Fruit fly (Drosophila melanogaster): Measurements from ENCODE around the gene Fgop2.

The Fgop2 gene

DNA sequence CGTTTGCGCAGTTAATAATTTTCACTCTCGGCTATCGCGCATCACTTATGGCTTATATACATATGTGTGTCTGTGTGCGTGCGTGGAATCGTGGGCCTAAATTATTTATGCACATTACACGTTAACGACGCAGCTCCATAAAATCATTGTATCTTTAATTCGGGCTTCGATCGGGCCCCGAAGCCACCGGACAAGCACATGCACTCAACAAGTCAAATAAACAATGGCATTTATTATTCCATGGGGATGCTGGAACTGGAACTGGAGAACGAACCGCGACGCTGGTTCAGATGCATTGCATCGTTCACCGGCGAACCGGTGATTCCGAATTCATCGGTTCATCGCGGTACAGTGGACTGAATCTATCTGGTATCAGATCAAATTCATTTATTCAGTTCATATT lies 3.5 kb upstream of the Fgop2 start, which contains the start of gene ihog:
Gene ihog, minus strand, starts transcription at position 269 of the 403 bp plus-strand sequence.
- peak; percentile 8 for TF ChIP-seq CG34367 (tag; optimal IDR thresholded peaks at IDR 0.05)
- no peak for TF ChIP-seq CG8159 (tag; optimal IDR thresholded peaks at IDR 0.05)
- TF ChIP-seq EcR (GFP tag; optimal IDR thresholded peaks at IDR 0.05) = peak; percentile 58
- peak; percentile 42; the same call in 1 of the 2 replicates for TF ChIP-seq CG12605 (GFP tag; IDR thresholded peaks at IDR 0.05)
- no peak for TF ChIP-seq D1 (tag; optimal IDR thresholded peaks at IDR 0.05)
- TF ChIP-seq CG15710 (tag; optimal IDR thresholded peaks at IDR 0.05) = no peak

DNA sequence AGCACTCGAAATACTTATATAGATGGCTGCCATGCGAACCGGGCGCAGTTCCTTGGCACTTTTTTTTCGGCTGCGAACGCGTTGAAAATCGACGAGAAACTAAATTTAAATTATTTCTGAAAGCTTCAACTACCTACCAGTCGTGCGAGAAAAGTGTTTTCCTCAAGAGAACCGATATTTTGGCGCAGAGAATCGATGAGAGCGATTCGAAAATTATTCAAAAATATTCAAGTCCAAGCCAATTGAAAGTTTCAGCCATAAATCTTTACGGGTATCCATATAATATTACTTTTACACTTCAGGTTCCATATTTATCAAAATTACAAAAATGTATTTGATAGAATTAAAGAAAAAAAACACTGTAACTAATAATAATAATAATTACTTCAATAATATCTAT lies 2.4 kb downstream of the Fgop2 start, which contains the start of gene CG18304:
Gene CG18304, minus strand, starts transcription at position 101 of the 400 bp plus-strand sequence.
- TF ChIP-seq CG32121 (GFP tag; IDR thresholded peaks at IDR 0.05) = no peak

- no peak for TF ChIP-seq CG10348 (GFP tag; IDR thresholded peaks at IDR 0.05)
- TF ChIP-seq fd96Ca (GFP tag; IDR thresholded peaks at IDR 0.05) = no peak
- no peak for TF ChIP-seq CG8159 (tag; optimal IDR thresholded peaks at IDR 0.05)
- TF ChIP-seq CG17806 (tag; optimal IDR thresholded peaks at IDR 0.05) = no peak
- no peak for TF ChIP-seq rn (GFP tag; IDR thresholded peaks at IDR 0.05)
- no peak for TF ChIP-seq CG14655 (GFP tag; optimal IDR thresholded peaks at IDR 0.05)
- TF ChIP-seq CG4496 (GFP tag; IDR thresholded peaks at IDR 0.05) = no peak
- no peak for TF ChIP-seq CG12605 (GFP tag; IDR thresholded peaks at IDR 0.05)
- no peak for TF ChIP-seq CG13204 (GFP tag; optimal IDR thresholded peaks at IDR 0.05)
- no peak for TF ChIP-seq CG8301 (tag; optimal IDR thresholded peaks at IDR 0.05)
- no peak for TF ChIP-seq Snoo (tag; optimal IDR thresholded peaks at IDR 0.05)
- TF ChIP-seq CG9948 (tag; optimal IDR thresholded peaks at IDR 0.05) = no peak
- TF ChIP-seq Pif1A (GFP tag; optimal IDR thresholded peaks at IDR 0.05) = no peak
- TF ChIP-seq Ets98B (GFP tag; IDR thresholded peaks at IDR 0.05) = no peak
- no peak for TF ChIP-seq CG34367 (tag; optimal IDR thresholded peaks at IDR 0.05)
- TF ChIP-seq gl (tag; optimal IDR thresholded peaks at IDR 0.05) = no peak
- TF ChIP-seq Pif1B (GFP tag; optimal IDR thresholded peaks at IDR 0.05) = no peak
- TF ChIP-seq CG15710 (tag; optimal IDR thresholded peaks at IDR 0.05) = no peak
- no peak for TF ChIP-seq CG32121 (GFP tag; IDR thresholded peaks at IDR 0.05)
- no peak for TF ChIP-seq D1 (tag; optimal IDR thresholded peaks at IDR 0.05)
These were observed 3.4 kb downstream of the Fgop2 start for dm6 chr2L:6941731-6942130.

DNA sequence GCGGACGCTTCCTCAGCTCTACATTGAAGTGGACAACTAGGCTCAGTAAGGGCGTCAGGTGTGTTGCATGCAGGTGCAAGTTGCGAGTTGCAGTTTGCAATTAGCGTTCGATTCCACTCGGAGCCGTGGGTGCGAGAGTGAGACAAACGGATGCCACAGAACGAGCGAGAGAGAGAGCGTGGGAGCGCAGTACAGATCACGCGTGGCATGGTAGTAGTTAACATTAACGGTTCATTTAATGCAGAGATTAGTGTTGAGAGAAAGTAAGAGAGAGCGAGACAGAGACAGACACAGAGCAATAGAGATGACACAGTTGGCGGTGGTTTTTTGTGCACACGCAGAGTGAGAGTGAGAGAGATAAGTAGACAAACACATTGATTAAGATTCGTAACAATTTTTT lies 5.4 kb downstream of the Fgop2 start:
- TF ChIP-seq CG32121 (GFP tag; IDR thresholded peaks at IDR 0.05) = peak; percentile 7; the same call in 1 of the 2 replicates
- no peak for TF ChIP-seq CG8159 (tag; optimal IDR thresholded peaks at IDR 0.05)

DNA sequence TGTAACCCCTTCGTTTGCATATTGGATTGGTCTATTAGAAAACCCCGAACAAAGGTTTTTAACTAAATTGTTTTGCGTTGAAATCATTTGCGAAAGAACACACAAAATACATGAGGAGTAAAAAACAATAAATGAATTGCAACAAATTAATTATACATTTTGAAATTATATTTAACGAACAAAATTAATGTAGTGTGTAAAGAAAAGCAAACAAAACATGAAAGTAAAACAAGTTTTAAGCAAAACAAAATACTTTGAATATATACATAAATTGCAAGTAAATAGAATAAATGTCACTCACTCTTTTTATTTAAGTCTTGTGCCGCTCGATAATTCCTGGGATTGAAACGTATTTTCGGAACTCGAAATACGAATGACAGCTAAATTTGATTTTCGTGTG lies 13.3 kb downstream of the Fgop2 start, which contains the start of gene CG43232:
Gene CG43232, plus strand, starts transcription at position 301 of the 400 bp plus-strand sequence.
- TF ChIP-seq CG10348 (GFP tag; IDR thresholded peaks at IDR 0.05) (no peak), Snoo (tag; optimal IDR thresholded peaks at IDR 0.05) (no peak), D1 (tag; optimal IDR thresholded peaks at IDR 0.05) (no peak), fd96Ca (GFP tag; IDR thresholded peaks at IDR 0.05) (no peak), gl (tag; optimal IDR thresholded peaks at IDR 0.05) (no peak), CG17806 (tag; optimal IDR thresholded peaks at IDR 0.05) (no peak), CG15710 (tag; optimal IDR thresholded peaks at IDR 0.05) (no peak), Ets98B (GFP tag; IDR thresholded peaks at IDR 0.05) (no peak), CG32121 (GFP tag; IDR thresholded peaks at IDR 0.05) (no peak), CG8159 (tag; optimal IDR thresholded peaks at IDR 0.05) (no peak), CG34367 (tag; optimal IDR thresholded peaks at IDR 0.05) (no peak), CG4496 (GFP tag; IDR thresholded peaks at IDR 0.05) (no peak), CG9948 (tag; optimal IDR thresholded peaks at IDR 0.05) (no peak), CG8301 (tag; optimal IDR thresholded peaks at IDR 0.05) (no peak), EcR (GFP tag; optimal IDR thresholded peaks at IDR 0.05) (no peak), Pif1A (GFP tag; optimal IDR thresholded peaks at IDR 0.05) (no peak), Pif1B (GFP tag; optimal IDR thresholded peaks at IDR 0.05) (no peak)

DNA sequence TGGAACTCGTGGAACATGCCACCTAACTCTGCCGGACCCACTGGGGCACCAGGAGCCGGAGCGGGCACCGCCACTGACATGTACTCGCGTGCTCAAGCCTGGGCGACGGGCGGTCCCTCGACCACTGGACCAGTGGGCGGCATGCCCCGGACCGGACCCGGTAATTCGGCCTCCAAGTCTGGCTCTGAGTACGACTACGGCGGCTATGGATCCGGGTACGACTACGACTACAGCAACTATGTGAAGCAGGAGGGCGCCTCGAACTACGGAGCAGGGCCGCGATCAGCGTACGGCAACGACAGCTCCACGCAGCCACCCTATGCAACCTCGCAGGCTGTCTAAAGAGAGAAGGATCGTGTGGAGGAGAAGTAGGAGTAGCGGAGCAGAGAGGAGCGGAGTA lies 20.0 kb downstream of the Fgop2 start:
- TF ChIP-seq rn (GFP tag; IDR thresholded peaks at IDR 0.05) (no peak), Pif1B (GFP tag; optimal IDR thresholded peaks at IDR 0.05) (no peak), CG8159 (tag; optimal IDR thresholded peaks at IDR 0.05) (no peak), CG32121 (GFP tag; IDR thresholded peaks at IDR 0.05) (no peak), Ets98B (GFP tag; IDR thresholded peaks at IDR 0.05) (no peak), CG34367 (tag; optimal IDR thresholded peaks at IDR 0.05) (no peak)

dm6 chr2L:6922091-6922753 lies 22.9 kb downstream of the Fgop2 start:
- TF ChIP-seq CG34367 (tag; optimal IDR thresholded peaks at IDR 0.05) (peak; percentile 82), Pif1B (GFP tag; optimal IDR thresholded peaks at IDR 0.05) (peak; percentile 87), CG32121 (GFP tag; IDR thresholded peaks at IDR 0.05) (peak; percentile 81), CG15710 (tag; optimal IDR thresholded peaks at IDR 0.05) (peak; percentile 74), fd96Ca (GFP tag; IDR thresholded peaks at IDR 0.05) (no peak), gl (tag; optimal IDR thresholded peaks at IDR 0.05) (peak; percentile 39), Pif1A (GFP tag; optimal IDR thresholded peaks at IDR 0.05) (peak; percentile 85), Ets98B (GFP tag; IDR thresholded peaks at IDR 0.05) (peak; percentile 90), D1 (tag; optimal IDR thresholded peaks at IDR 0.05) (no peak), CG8301 (tag; optimal IDR thresholded peaks at IDR 0.05) (peak; percentile 88), CG14655 (GFP tag; optimal IDR thresholded peaks at IDR 0.05) (no peak), CG12605 (GFP tag; IDR thresholded peaks at IDR 0.05) (no peak; the same call in 1 of the 2 replicates), rn (GFP tag; IDR thresholded peaks at IDR 0.05) (no peak; the same call in 1 of the 2 replicates), CG10348 (GFP tag; IDR thresholded peaks at IDR 0.05) (no peak), CG8159 (tag; optimal IDR thresholded peaks at IDR 0.05) (peak; percentile 82), CG13204 (GFP tag; optimal IDR thresholded peaks at IDR 0.05) (no peak), Snoo (tag; optimal IDR thresholded peaks at IDR 0.05) (peak; percentile 49), CG17806 (tag; optimal IDR thresholded peaks at IDR 0.05) (peak; percentile 83), CG9948 (tag; optimal IDR thresholded peaks at IDR 0.05) (peak; percentile 80), EcR (GFP tag; optimal IDR thresholded peaks at IDR 0.05) (peak; percentile 81), CG4496 (GFP tag; IDR thresholded peaks at IDR 0.05) (peak; percentile 91; the same call in 1 of the 3 replicates)

All from whole organism, pupa.